Worm (Caenorhabditis elegans): Measurements from ENCODE around the gene F41E6.1.

- TF ChIP-seq lin-39 (tag; optimal IDR thresholded peaks at IDR 0.05) (no peak), ceh-9 (tag; optimal IDR thresholded peaks at IDR 0.05) (no peak), elt-3 (tag; optimal IDR thresholded peaks at IDR 0.05) (no peak), ceh-16 (tag; optimal IDR thresholded peaks at IDR 0.05) (no peak), ztf-4 (tag; optimal IDR thresholded peaks at IDR 0.05) (no peak), aly-2 (tag; optimal IDR thresholded peaks at IDR 0.05) (no peak), zag-1 (tag; optimal IDR thresholded peaks at IDR 0.05) (no peak), nhr-77 (tag; optimal IDR thresholded peaks at IDR 0.05) (no peak), fkh-10 (GFP tag; optimal IDR thresholded peaks at IDR 0.05) (no peak), nhr-237 (tag; optimal IDR thresholded peaks at IDR 0.05) (no peak), nhr-12 (tag; optimal IDR thresholded peaks at IDR 0.05) (no peak), lin-15B (tag; optimal IDR thresholded peaks at IDR 0.05) (no peak), eor-1 (tag; optimal IDR thresholded peaks at IDR 0.05) (no peak), nhr-76 (tag; optimal IDR thresholded peaks at IDR 0.05) (no peak)
These were observed 21.0 kb upstream of the F41E6.1 start, which contains the start of gene F41E6.8 for ce11 chrV:8601420-8601819.

Data from whole organism, L3 larva.